Fruit fly (Drosophila melanogaster): ENCODE data around the gene CG46394.
"Not testable (repeated sequence)": the region's sequence is repeated elsewhere in the genome, so short reads cannot be mapped to it uniquely, and the experiment has no call there.

The CG46394 gene

DNA sequence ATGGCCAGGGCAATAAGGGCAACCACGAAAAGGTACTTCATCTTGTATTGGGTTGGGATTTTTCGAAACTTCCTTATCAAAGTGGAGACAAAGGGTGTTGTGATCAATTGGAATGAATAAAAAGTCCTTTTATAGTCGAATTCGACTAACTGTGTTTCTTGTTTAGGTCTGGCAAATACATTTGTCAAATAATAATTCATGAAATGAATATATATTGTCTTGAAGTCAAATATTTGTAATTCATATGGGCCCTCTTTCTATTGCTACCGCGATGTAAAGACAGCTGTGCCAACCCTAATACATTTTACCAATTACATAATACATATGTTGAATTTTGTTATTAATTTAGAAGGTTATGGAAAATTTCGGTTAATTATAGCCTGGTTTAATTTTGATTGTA is 22.8 kb upstream of the CG46394 start, which contains the start of gene CG33271:
TSS of gene CG33271 (minus strand) at position 101 of the 400 bp plus-strand sequence.
- TF ChIP-seq CG8478 (optimal IDR thresholded peaks at IDR 0.05) (no peak), CTCF (optimal IDR thresholded peaks at IDR 0.05) (no peak)

DNA sequence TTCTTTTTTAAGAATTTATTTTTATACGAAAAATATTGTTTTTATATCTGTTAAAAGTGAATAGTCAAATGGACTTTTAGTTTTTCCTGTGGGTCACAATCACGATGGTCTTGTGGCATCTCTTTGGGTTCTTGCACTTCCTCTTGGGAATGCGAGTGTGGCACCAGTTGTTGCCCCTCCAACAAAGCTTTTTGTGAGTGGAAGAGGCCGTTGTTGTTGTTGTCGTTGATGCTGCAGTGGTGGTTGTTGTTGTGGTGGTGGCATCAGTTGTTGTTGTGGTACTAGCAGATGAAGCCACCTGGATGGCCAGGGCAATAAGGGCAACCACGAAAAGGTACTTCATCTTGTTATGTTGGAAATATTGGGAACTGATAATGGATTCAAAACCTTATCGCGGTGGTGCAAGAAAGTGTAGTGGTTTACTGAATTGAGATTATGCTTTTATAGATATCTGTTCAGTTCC is 21.9 kb upstream of the CG46394 start, which contains the start of gene CG33270:
TSS of gene CG33270 (minus strand) at position 413 of the 463 bp plus-strand sequence.
- TF ChIP-seq CTCF (optimal IDR thresholded peaks at IDR 0.05) (no peak), CG8478 (optimal IDR thresholded peaks at IDR 0.05) (no peak)

DNA sequence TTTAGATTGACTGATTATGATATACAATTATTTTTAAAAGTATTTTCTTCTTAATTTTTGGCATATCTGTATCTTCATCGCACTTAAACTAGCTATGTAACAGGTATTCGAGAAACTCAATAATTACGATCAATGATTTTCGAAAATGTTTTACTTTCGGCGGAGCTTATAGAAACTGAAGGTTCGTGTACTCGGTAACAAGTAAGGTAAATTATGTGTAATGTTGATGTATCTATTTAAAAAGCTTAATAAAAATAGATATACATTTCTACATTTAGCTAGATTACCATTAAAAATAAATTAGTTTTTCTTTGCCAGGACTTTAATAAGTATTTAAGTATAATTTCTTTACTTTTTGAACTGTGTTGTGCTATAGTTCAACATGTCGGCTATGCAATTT is 21.3 kb upstream of the CG46394 start:
- TF ChIP-seq CG8478 (optimal IDR thresholded peaks at IDR 0.05), result no peak
- no peak for TF ChIP-seq CTCF (optimal IDR thresholded peaks at IDR 0.05)

DNA sequence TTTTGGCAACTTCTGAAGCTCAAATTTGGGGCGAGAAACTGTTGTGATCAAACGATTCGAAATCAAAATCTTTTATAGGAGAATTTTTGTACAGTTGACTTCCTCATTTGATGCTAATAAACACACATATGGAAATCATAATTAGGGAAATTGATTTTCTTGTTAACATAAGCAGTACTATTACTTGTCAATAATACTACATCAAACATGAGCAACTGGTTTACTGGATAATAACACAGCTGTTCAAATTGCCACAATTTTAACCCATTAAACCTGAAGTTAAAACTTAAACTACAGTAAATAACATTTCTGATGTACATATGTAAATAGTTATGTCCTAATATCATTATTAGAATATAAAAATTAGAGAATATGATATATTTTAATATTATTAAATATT is 20.3 kb upstream of the CG46394 start, which contains the start of gene CG43390:
TSS of gene CG43390 (minus strand) at position 32 of the 400 bp plus-strand sequence.
- TF ChIP-seq CTCF (optimal IDR thresholded peaks at IDR 0.05), result no peak
- no peak for TF ChIP-seq CG8478 (optimal IDR thresholded peaks at IDR 0.05)

DNA sequence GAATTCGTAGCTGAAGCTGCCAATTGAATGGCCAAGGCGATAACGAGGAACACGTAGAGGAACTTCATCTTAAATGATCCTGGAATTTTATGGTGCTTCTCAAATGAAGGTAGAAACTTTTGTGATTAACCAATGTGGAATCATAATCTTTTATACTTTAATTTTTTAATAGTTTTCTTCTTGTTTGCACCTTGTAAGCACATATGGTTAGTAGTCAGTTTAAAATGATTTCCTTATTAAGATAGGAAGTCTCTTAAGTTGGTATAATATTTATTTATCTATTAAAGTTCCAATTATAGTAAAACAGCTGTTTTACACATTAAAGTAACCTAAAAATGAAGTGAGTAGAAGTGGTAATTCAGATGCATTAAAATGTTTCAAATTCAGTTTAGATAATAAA is 19.3 kb upstream of the CG46394 start, which contains the start of gene CG43391:
TSS of gene CG43391 (minus strand) at position 101 of the 400 bp plus-strand sequence.
- TF ChIP-seq CG8478 (optimal IDR thresholded peaks at IDR 0.05) (no peak), CTCF (optimal IDR thresholded peaks at IDR 0.05) (no peak)

DNA sequence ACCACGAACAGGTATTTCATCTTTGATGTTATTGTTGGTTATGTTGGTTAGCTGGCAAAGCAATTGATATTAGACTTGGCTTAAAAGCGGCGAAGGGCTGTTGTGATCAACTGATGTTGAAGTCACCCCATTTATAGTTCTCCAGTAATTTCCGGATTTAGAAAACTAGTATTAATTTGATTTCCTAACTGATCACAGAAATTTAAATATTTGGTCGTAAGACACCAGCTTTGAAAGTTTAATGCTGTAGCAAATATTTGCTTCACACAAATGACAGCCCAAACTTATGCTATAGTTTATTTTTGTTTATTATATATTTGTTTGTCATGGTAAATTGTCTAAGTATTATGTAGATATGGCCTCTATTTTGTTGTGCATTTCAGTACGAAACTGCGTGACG is 18.1 kb upstream of the CG46394 start, which contains the start of gene CG33269:
TSS of gene CG33269 (minus strand) at position 101 of the 400 bp plus-strand sequence.
- no peak for TF ChIP-seq CTCF (optimal IDR thresholded peaks at IDR 0.05)
- no peak for TF ChIP-seq CG8478 (optimal IDR thresholded peaks at IDR 0.05)

DNA sequence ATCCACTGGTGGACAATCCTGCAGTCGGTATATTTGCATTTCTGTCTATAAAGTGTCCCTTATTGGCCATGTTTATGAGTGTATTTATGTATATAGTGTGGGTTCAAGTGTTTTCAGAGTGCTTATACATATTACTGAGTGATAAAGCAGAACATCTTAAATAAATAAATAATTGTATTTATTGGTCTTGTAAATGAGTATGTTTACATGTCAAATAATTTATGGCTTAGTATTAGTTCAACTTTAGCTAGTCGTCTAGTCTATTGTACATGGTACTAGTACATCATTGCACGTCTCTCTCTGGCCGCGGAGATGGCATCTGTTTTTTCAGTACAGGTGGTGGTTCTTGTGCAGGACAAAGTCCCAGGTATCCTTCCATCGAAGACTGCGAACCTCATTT is 16.2 kb upstream of the CG46394 start, which contains the start of gene CG32086:
TSS of gene CG32086 (minus strand) at position 101 of the 400 bp plus-strand sequence.
- no peak for TF ChIP-seq CTCF (optimal IDR thresholded peaks at IDR 0.05)
- TF ChIP-seq CG8478 (optimal IDR thresholded peaks at IDR 0.05), result no peak

DNA sequence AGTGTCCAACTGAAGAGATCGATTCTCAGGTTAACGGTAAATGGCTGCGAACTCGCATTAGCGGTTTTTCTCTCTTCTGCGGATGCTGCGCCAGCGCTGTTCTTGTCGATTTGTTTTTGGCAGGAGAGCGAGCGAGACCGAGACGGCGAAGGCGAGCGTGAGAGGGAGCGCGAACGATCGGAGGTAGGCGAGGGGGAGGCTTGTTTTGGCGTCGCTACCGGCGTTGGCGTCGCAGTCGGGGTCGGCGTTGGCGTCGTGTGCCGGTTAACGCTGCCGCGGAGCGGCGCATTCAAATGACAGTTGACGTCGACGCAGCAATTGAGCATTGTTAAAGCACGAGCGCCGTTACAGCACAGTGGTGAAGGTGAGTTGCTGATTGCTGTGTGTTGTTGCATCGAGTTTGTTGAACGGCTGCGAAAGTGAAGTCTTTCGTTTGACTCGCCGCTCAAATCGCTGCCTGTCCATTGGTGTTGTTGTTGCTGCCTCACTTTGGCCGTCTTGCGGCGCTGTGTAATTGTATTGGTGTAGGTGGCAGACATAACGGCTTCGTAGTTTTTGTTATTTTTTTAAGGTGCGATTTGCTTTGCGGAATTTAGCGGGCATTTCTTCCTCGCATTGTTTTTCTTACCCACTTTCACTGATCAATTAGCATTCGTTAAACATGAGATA is 13.2 kb upstream of the CG46394 start:
- TF ChIP-seq CTCF (optimal IDR thresholded peaks at IDR 0.05), result no peak
- TF ChIP-seq CG8478 (optimal IDR thresholded peaks at IDR 0.05), result no peak

DNA sequence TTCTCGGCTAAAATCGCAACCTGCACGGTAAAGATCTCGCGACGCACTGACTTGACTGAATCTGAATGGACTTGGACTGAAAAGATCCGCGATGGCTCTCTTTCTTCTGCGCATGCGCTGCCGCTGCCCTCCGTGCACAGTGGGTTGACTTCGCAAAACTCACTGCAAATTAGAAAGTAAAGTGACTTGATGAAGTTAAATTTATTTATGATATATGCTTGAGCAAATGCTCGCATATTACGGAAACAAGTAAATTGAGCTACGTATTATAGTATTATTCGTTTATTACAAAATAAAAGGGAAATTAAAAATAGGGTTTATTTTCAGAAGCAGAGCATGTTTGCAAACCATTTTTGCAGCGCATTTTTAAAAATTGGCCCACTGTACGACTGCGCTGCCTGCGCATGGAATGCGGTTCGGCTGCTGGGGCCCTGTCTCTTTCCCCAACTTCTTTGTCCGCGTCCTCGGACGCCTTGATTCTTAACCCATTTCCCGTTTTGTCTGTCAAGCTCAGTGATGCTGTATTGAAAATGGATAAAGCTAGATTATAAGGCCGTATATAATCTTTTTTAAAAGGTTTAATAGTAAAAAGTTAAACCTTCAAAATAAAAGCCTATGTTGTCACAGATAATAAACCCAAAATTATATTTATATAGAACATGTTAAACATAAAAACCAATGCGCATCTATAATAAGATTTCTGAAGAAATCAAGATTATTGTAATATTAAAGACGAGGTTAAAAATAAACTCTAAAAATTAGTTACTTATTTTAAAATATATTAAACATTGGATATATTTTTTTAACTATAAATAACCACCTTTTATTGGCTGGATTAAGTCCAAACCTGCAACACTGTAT is 12.2 kb upstream of the CG46394 start, which contains the start of gene rt:
TSS of gene rt (minus strand) at position 51 of the 861 bp plus-strand sequence.
- no peak for TF ChIP-seq CTCF (optimal IDR thresholded peaks at IDR 0.05)
- TF ChIP-seq CG8478 (optimal IDR thresholded peaks at IDR 0.05), result no peak

DNA sequence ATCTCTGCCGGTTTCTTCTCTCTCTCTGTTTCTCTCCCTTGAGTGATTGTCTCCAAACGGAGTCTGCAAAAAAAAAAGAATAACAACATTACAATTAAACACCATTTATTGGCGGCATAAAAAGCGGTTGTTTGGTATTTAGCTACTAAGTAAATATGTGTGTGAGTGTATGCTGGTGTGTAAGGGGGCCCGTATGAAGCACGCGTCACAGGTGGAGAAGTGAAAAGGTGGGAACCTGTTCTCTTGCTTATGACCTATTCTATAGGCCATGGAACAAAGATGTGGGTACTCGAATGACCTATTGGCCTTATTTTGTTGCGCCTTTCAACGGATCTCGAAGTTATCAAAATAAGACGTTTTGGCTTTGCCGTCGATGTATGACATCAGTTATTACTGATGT is 11.6 kb upstream of the CG46394 start:
- TF ChIP-seq CG8478 (optimal IDR thresholded peaks at IDR 0.05) (no peak), CTCF (optimal IDR thresholded peaks at IDR 0.05) (no peak)

DNA sequence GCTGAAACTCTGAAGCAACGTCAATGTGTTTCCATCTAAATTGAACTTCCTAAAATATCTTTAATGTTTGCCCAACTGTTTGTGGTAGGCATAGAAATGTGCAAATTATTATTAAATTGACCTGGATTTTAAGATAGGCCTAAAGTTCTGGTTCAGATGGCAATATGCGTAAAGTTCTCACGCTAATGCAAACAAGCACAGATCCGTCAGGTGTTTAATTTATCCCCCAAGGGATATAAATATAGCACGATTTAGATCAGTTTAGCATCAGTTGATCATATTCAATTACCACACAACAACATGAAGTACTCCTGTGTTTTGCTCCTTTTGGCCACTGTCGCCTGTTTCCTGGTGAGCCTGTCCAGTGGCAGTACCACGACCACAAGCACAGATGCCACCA is 10.8 kb upstream of the CG46394 start, which contains the start of gene CG7377:
TSS of gene CG7377 (plus strand) at position 301 of the 400 bp plus-strand sequence.
- TF ChIP-seq CTCF, CG8478 (optimal IDR thresholded peaks at IDR 0.05): not testable (repeated sequence)

DNA sequence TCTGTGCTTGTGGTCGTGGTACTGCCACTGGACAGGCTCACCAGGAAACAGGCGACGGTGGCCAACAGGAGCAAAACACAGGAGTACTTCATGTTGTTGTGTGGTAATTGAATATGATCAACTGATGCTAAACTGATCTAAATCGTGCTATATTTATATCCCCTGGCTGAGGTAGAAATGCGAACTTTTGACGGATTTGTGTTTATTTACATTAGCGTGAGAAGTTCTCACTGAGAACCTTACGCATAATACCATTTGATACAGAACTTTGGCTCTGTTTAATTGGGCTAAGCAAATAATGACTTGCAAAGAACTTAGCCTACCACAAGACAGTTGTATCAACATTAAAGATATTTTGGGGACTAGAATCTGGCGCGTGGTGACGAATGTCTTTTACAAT is 9.0 kb upstream of the CG46394 start, which contains the start of gene CG33268:
TSS of gene CG33268 (minus strand) at position 101 of the 400 bp plus-strand sequence.
- TF ChIP-seq CG8478 (optimal IDR thresholded peaks at IDR 0.05) (no peak), CTCF (optimal IDR thresholded peaks at IDR 0.05) (no peak)

DNA sequence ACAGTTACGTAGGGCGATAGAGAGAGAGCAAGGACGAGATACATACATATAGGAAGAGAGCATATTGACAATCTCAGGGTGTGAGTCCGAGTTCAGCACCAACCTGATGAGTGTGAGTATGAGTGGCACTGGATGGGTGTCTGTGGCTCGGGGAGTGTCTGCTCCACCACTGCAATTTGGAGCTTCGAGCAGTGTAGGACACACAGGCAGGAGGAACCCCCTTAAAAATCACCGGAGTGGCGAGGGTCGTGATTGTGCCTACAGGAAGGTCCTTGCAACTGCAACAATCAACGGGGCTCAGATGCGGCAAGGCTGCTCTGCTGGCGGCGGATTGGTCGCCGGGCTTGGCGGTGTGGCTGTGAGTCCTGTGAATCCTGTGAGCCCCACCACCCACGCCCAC is 8.4 kb upstream of the CG46394 start:
- TF ChIP-seq CTCF (optimal IDR thresholded peaks at IDR 0.05) (no peak), CG8478 (optimal IDR thresholded peaks at IDR 0.05) (no peak)

DNA sequence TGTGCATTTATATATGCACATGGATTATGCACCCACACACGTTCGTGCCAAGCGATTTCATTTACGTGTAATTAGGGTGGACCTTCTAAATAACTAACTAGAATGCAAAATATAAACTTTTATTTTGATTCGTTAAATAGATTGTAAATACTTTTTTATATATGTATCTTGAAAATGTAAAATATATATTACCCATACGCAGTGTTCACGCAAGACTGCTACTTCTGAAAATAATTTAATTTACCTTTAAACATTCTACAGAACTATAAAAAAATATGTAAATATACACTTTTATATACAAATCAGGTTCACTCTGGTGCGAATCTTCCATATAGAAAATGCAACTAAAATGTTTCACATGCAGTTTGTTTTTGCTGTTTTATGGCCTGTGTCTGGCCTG is 6.4 kb upstream of the CG46394 start:
- TF ChIP-seq CTCF (optimal IDR thresholded peaks at IDR 0.05), result no peak

DNA sequence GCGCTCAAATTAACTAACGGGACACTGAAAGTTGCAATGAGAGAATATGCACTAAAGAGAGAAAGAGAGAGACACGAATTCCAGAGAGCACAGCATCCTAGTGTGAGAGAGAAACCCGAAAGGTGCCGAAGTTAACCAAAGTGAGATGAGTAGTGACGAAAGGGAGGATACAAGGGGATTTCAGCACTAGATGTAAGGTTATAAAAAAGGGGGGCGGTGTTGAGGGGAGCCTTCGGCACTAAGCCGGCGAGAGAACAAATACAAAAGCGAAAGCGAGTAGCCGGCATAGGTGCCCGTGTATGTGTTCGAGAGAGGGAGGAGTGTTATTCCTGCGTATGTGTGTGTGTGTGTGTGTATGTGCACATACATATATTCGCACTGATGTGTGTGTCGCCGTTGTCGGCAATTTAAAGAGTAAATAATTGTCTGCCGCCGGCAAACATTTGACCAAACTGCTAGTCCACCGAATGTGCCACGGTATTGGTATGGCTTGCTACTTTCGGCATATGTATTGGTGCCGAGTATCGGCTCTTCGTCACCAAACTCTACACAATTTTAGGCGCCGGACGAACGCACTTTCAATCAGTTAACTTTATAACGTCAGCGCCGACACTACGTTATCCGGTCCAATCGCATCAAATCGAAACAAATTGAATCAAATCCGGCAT is 3.5 kb upstream of the CG46394 start, which contains the start of gene CG7368:
TSS of gene CG7368 (plus strand) at position 618 of the 668 bp plus-strand sequence.
- TF ChIP-seq CTCF (optimal IDR thresholded peaks at IDR 0.05), result no peak
- no peak for TF ChIP-seq CG8478 (optimal IDR thresholded peaks at IDR 0.05)

All from S2 (cell line).